Fruit fly (Drosophila melanogaster) whole organism, embryonic: ENCODE results near the gene ClC-a.

ENCODE experiments used
- ATbp ChIP-seq: fragments of 200-800 bp; sonication (Bioruptor generic); optimal IDR thresholded peaks from 2 replicates; lab custom pipeline; 2017; ENCODE audit warnings: missing biosample characterization, mild to moderate bottlenecking, missing genetic modification characterization, missing genetic modification reagents
- B-H1 ChIP-seq: fragments of 200-800 bp; sonication (Bioruptor generic); IDR thresholded peaks from 3 replicates; pipeline ENCODE4 v1.3.6; 2022; ENCODE audit warnings: missing biosample characterization, missing genetic modification characterization
- CG10959 ChIP-seq: fragments of 200-800 bp; sonication (Bioruptor generic); IDR thresholded peaks from 2 replicates; pipeline ENCODE4 v1.3.6; 2022; ENCODE audit warnings: missing biosample characterization, missing genetic modification characterization
- CG11560 ChIP-seq: fragments of 200-800 bp; sonication (Bioruptor generic); IDR thresholded peaks from 3 replicates; pipeline ENCODE4 v1.3.6; 2022; ENCODE audit warnings: missing biosample characterization, missing genetic modification characterization
- CG12659 ChIP-seq: fragments of 200-800 bp; sonication (Bioruptor generic); optimal IDR thresholded peaks from 3 replicates; lab custom pipeline; 2017; ENCODE audit warnings: mild to moderate bottlenecking, missing biosample characterization, missing genetic modification reagents, missing genetic modification characterization
- CG15514 ChIP-seq: fragments of 200-800 bp; sonication (Bioruptor generic); optimal IDR thresholded peaks from 3 replicates; lab custom pipeline; 2017; ENCODE audit warnings: missing biosample characterization, missing genetic modification characterization, mild to moderate bottlenecking, moderate library complexity, missing genetic modification reagents
- CG16813 ChIP-seq: fragments of 200-800 bp; sonication (Bioruptor generic); IDR thresholded peaks from 3 replicates; pipeline ENCODE4 v1.3.6; 2022; ENCODE audit warnings: missing biosample characterization, missing genetic modification characterization; ENCODE audit not compliant: partially characterized antibody
- CG17385 ChIP-seq: fragments of 200-800 bp; sonication (Bioruptor generic); optimal IDR thresholded peaks from 3 replicates; lab custom pipeline; 2018; ENCODE audit warnings: missing biosample characterization, mild to moderate bottlenecking, missing genetic modification characterization
- CG1792 ChIP-seq: fragments of 200-800 bp; sonication (Bioruptor generic); optimal IDR thresholded peaks from 2 replicates; lab custom pipeline; 2016; ENCODE audit warnings: missing biosample characterization, missing genetic modification characterization
- CG18011 ChIP-seq: fragments of 200-800 bp; sonication (Bioruptor generic); optimal IDR thresholded peaks from 2 replicates; lab custom pipeline; 2017; ENCODE audit warnings: missing biosample characterization, missing genetic modification characterization, mild to moderate bottlenecking, moderate library complexity, missing genotype
- CG18599 ChIP-seq: fragments of 200-800 bp; sonication (Bioruptor generic); optimal IDR thresholded peaks from 3 replicates; lab custom pipeline; 2017; ENCODE audit warnings: missing biosample characterization, missing genetic modification characterization, mild to moderate bottlenecking, moderate library complexity, missing genetic modification reagents
- CG2889 ChIP-seq: fragments of 200-800 bp; sonication (Bioruptor generic); IDR thresholded peaks from 3 replicates; pipeline ENCODE4 v1.3.6; 2022; ENCODE audit warnings: missing biosample characterization, missing genetic modification characterization
- CG30431 ChIP-seq: fragments of 200-800 bp; sonication (Bioruptor generic); optimal IDR thresholded peaks from 2 replicates; lab custom pipeline; 2017; ENCODE audit warnings: missing biosample characterization, missing genetic modification characterization
- CG31441 ChIP-seq: fragments of 200-800 bp; sonication (Bioruptor generic); IDR thresholded peaks from 2 replicates; pipeline ENCODE4 v1.3.6; 2022; ENCODE audit warnings: missing biosample characterization, missing genetic modification characterization
- CG32532 ChIP-seq: fragments of 200-800 bp; sonication (Bioruptor generic); IDR thresholded peaks from 2 replicates; pipeline ENCODE4 v1.3.6; 2022; ENCODE audit warnings: missing biosample characterization, missing genetic modification characterization
- CG32772 ChIP-seq: fragments of 200-800 bp; sonication (Bioruptor generic); IDR thresholded peaks from 2 replicates; pipeline ENCODE4 v1.3.6; 2022; ENCODE audit warnings: missing biosample characterization, missing genetic modification characterization
- CG3281 ChIP-seq: fragments of 200-800 bp; sonication (Bioruptor generic); optimal IDR thresholded peaks from 3 replicates; lab custom pipeline; 2017; ENCODE audit warnings: missing biosample characterization, mild to moderate bottlenecking, missing genetic modification characterization
- CG34422 ChIP-seq: fragments of 200-800 bp; sonication (Bioruptor generic); IDR thresholded peaks from 3 replicates; pipeline ENCODE4 v1.3.6; 2022; ENCODE audit warnings: missing biosample characterization, missing genetic modification characterization
- CG4707 ChIP-seq: fragments of 200-800 bp; sonication (Bioruptor generic); optimal IDR thresholded peaks from 2 replicates; lab custom pipeline; 2018; ENCODE audit warnings: missing biosample characterization, mild to moderate bottlenecking, missing genetic modification characterization, moderate library complexity
- CG4730 ChIP-seq: fragments of 200-800 bp; sonication (Bioruptor generic); IDR thresholded peaks from 2 replicates; pipeline ENCODE4 v1.3.6; 2022; ENCODE audit warnings: missing biosample characterization, missing genetic modification characterization
- CG7556 ChIP-seq: fragments of 200-800 bp; sonication (Bioruptor generic); optimal IDR thresholded peaks from 2 replicates; lab custom pipeline; 2017; ENCODE audit warnings: missing biosample characterization, mild to moderate bottlenecking, missing genetic modification characterization
- CG8281 ChIP-seq: fragments of 200-800 bp; sonication (Bioruptor generic); optimal IDR thresholded peaks from 2 replicates; lab custom pipeline; 2018; ENCODE audit warnings: missing biosample characterization, mild to moderate bottlenecking, missing genetic modification characterization, moderate library complexity
- Ets65A ChIP-seq: fragments of 200-800 bp; sonication (Bioruptor generic); peaks from one replicate; lab custom pipeline; 2016; ENCODE audit warnings: missing biosample characterization, missing genetic modification characterization
- Lpt ChIP-seq: fragments of >200 bp; optimal IDR thresholded peaks from 2 replicates; lab custom pipeline; 2018; ENCODE audit warnings: missing biosample characterization, missing genetic modification characterization
- NFAT ChIP-seq: fragments of 200-800 bp; sonication (Bioruptor generic); IDR thresholded peaks from 2 replicates; pipeline ENCODE4 v1.3.6; 2022; ENCODE audit warnings: missing biosample characterization, missing genetic modification characterization
- Scr ChIP-seq: fragments of 200-800 bp; sonication (Bioruptor generic); IDR thresholded peaks from 2 replicates; pipeline ENCODE4 v1.3.6; 2022; ENCODE audit warnings: missing biosample characterization, missing genetic modification characterization; ENCODE audit not compliant: partially characterized antibody
- Sin3A ChIP-seq: fragments of >200 bp; optimal IDR thresholded peaks from 2 replicates; lab custom pipeline; 2018
- Six4 ChIP-seq: fragments of 200-800 bp; sonication (Bioruptor generic); optimal IDR thresholded peaks from 2 replicates; lab custom pipeline; 2016; ENCODE audit warnings: missing biosample characterization, missing genetic modification characterization
- Trl ChIP-seq, 3 experiments: fragments of >200 bp in 2 of 3; fragments of 200-800 bp in 1 of 3; sonication (Bioruptor generic) in 1 of 3; optimal IDR thresholded peaks; 2 replicates in 1 of 3; 3 replicates in 2 of 3; lab custom pipeline; 2016 to 2017; ENCODE audit warnings: missing biosample characterization in 1 of 3, missing genetic modification characterization in 1 of 3
- Usf ChIP-seq: fragments of 200-800 bp; sonication (Bioruptor generic); optimal IDR thresholded peaks from 2 replicates; lab custom pipeline; 2017; ENCODE audit warnings: missing genotype, missing biosample characterization, missing genetic modification characterization
- ab ChIP-seq: fragments of 200-800 bp; sonication (Bioruptor generic); optimal IDR thresholded peaks from 2 replicates; lab custom pipeline; 2016; ENCODE audit warnings: missing biosample characterization, missing genetic modification characterization
- al ChIP-seq: fragments of 200-800 bp; sonication (Bioruptor generic); IDR thresholded peaks from 2 replicates; pipeline ENCODE4 v1.3.6; 2022; ENCODE audit warnings: missing biosample characterization, missing genetic modification characterization
- ara ChIP-seq: fragments of 200-800 bp; sonication (Bioruptor generic); IDR thresholded peaks from 2 replicates; pipeline ENCODE4 v1.3.6; 2022; ENCODE audit warnings: missing biosample characterization, missing genetic modification characterization
- ase ChIP-seq: fragments of 200-800 bp; sonication (Bioruptor generic); IDR thresholded peaks from 3 replicates; pipeline ENCODE4 v1.3.6; 2022; ENCODE audit warnings: missing biosample characterization, missing genetic modification characterization
- ato ChIP-seq: fragments of 200-800 bp; sonication (Bioruptor generic); IDR thresholded peaks from 2 replicates; pipeline ENCODE4 v1.3.6; 2022; ENCODE audit warnings: missing biosample characterization, missing genetic modification characterization; ENCODE audit not compliant: partially characterized antibody
- cas ChIP-seq: fragments of 200-800 bp; sonication (Bioruptor generic); IDR thresholded peaks from 2 replicates; pipeline ENCODE4 v1.3.6; 2022; ENCODE audit warnings: missing biosample characterization, missing genetic modification characterization
- ems ChIP-seq: fragments of 200-800 bp; sonication (Bioruptor generic); optimal IDR thresholded peaks from 3 replicates; lab custom pipeline; 2016; ENCODE audit warnings: missing biosample characterization, missing genetic modification characterization
- fru ChIP-seq: fragments of >200 bp; optimal IDR thresholded peaks from 2 replicates; lab custom pipeline; 2017
- gce ChIP-seq: fragments of 200-800 bp; sonication (Bioruptor generic); IDR thresholded peaks from 3 replicates; pipeline ENCODE4 v1.3.6; 2022; ENCODE audit warnings: missing biosample characterization, missing genetic modification characterization
- inv ChIP-seq: fragments of 200-800 bp; sonication (Bioruptor generic); IDR thresholded peaks from 2 replicates; pipeline ENCODE4 v1.3.6; 2022; ENCODE audit warnings: missing biosample characterization, missing genetic modification characterization; ENCODE audit not compliant: partially characterized antibody
- lab ChIP-seq: fragments of 200-800 bp; sonication (Bioruptor generic); optimal IDR thresholded peaks from 3 replicates; lab custom pipeline; 2017; ENCODE audit warnings: missing biosample characterization, missing genetic modification characterization, mild to moderate bottlenecking, moderate library complexity, missing genetic modification reagents
- luna ChIP-seq: fragments of 200-800 bp; sonication (Bioruptor generic); optimal IDR thresholded peaks from 2 replicates; lab custom pipeline; 2016; ENCODE audit warnings: missing biosample characterization, missing genetic modification characterization
- p53 ChIP-seq: fragments of 200-800 bp; sonication (Bioruptor generic); optimal IDR thresholded peaks from 2 replicates; lab custom pipeline; 2016; ENCODE audit warnings: missing biosample characterization, missing genetic modification characterization
- pfk ChIP-seq: fragments of 200-800 bp; sonication (Bioruptor generic); optimal IDR thresholded peaks from 2 replicates; lab custom pipeline; 2018; ENCODE audit warnings: missing biosample characterization, mild to moderate bottlenecking, missing genetic modification characterization, moderate library complexity
- seq ChIP-seq: fragments of 200-800 bp; sonication (Bioruptor generic); IDR thresholded peaks from 2 replicates; pipeline ENCODE4 v1.3.6; 2022; ENCODE audit warnings: missing biosample characterization, missing genetic modification characterization
- sima ChIP-seq: fragments of 200-800 bp; sonication (Bioruptor generic); optimal IDR thresholded peaks from 2 replicates; lab custom pipeline; 2016; ENCODE audit warnings: missing biosample characterization, missing genetic modification characterization
- sug ChIP-seq: fragments of 200-800 bp; optimal IDR thresholded peaks from 2 replicates; lab custom pipeline; 2019; ENCODE audit warnings: missing biosample characterization, mild to moderate bottlenecking, missing genetic modification characterization, moderate library complexity
- usp ChIP-seq: fragments of >200 bp; optimal IDR thresholded peaks from 2 replicates; lab custom pipeline; 2017; ENCODE audit warnings: missing biosample characterization, missing genetic modification characterization
- vvl ChIP-seq: fragments of 200-800 bp; sonication (Bioruptor generic); IDR thresholded peaks from 2 replicates; pipeline ENCODE4 v1.3.6; 2022; ENCODE audit warnings: missing biosample characterization, missing genetic modification characterization

Gene ClC-a

DNA sequence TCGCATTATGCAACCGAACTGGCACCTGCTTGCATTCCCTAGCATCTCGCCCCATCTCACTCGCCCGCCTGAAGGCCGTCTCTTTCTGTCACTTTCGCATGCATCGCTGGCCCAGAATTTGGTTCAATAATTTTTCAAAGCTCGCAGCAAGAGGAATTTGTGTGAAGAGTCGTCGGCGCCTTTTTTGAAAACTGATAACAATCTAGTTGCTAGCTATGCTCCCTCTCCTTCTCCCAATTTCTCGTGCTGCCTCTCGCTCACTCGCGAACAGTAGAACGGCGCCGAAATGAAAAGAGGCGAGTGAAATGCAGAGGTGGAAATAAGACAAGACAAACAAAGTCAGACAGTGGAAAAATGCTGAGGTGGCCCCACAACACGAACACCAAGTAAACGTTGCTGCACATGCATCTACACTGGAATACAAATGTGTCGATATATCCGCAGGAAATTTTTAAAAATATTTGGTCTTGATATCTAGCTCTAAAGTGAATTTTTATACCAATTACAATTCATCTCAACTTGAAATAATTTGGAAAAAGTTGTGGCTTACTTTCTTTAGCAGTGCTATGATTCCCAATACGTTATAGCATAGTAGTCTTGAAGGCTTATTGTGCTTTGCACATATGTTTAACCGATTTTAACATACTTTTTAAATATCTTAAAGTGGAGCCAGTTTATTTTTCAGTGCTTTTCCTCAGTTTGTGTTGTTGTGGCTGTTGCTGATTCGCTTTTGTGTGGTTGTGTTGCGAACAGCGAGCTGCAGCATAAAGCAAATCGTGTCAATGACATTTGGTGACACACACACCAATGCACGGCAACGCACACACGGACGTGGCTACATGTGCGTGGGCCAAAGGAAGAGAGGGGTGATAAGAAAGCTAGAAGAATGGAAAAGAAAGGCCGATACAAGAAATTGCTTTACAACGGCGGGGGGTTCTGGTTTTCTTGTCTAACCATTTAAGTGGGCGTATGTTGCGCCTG lies 38.2 kb upstream of the ClC-a start (continued):
- no peak for TF ChIP-seq usp (GFP tag; lab: Kevin White, UChicago)
- no peak for TF ChIP-seq cas (GFP tag; lab: Robert Waterston, UW)
- no peak for TF ChIP-seq Trl (optimal IDR thresholded peaks at IDR 0.05; lab: Kevin White, UChicago)
- TF ChIP-seq Trl (GFP tag; optimal IDR thresholded peaks at IDR 0.05; lab: Kevin White, UChicago) = peak; percentile 75
- peak; percentile 91 for TF ChIP-seq Ets65A
- TF ChIP-seq CG18011 (GFP tag; lab: Kevin White, UChicago) = peak; percentile 7
- TF ChIP-seq CG3281 (GFP tag; lab: Kevin White, UChicago) = no peak
- 0 out of 3 replicates have a peak, but pooled peaks have one; percentile 6 for TF ChIP-seq gce (GFP tag; lab: Robert Waterston, UW)
- TF ChIP-seq Six4 (GFP tag; lab: Kevin White, UChicago) = peak; percentile 62
- peak; percentile 52 for TF ChIP-seq CG18599 (GFP tag; lab: Kevin White, UChicago)
- peak; percentile 87 for TF ChIP-seq CG7556 (GFP tag; lab: Kevin White, UChicago)
- no peak for TF ChIP-seq Scr (GFP tag; lab: Robert Waterston, UW)
- TF ChIP-seq sug (tag; lab: Kevin White, UChicago) = peak; percentile 46
- peak; percentile 78 for TF ChIP-seq ara (GFP tag; lab: Robert Waterston, UW)
- TF ChIP-seq lab (GFP tag; lab: Kevin White, UChicago) = peak; percentile 12
- no peak for TF ChIP-seq fru (lab: Kevin White, UChicago)
- peak; percentile 5 for TF ChIP-seq CG8281 (tag; lab: Kevin White, UChicago)
- TF ChIP-seq al (GFP tag; lab: Robert Waterston, UW) = no peak
- peak; percentile 23; the same call in 1 of the 3 replicates for TF ChIP-seq B-H1 (GFP tag; lab: Robert Waterston, UW)
- no peak for TF ChIP-seq CG11560 (tag; lab: Robert Waterston, UW)
- TF ChIP-seq ase = peak; percentile 62; the same call in 1 of the 3 replicates
- no peak for TF ChIP-seq pfk (GFP tag; lab: Kevin White, UChicago)
- no peak for TF ChIP-seq CG15514
- TF ChIP-seq ato (GFP tag; lab: Robert Waterston, UW) = no peak
- TF ChIP-seq CG4730 (GFP tag; lab: Robert Waterston, UW) = peak; percentile 39; the same call in 1 of the 2 replicates
- no peak for TF ChIP-seq NFAT
- TF ChIP-seq Usf (GFP tag; lab: Kevin White, UChicago) = peak; percentile 49
- peak; percentile 92 for TF ChIP-seq CG31441 (GFP tag; lab: Robert Waterston, UW)
- no peak for TF ChIP-seq inv (GFP tag; lab: Robert Waterston, UW)
- TF ChIP-seq CG12659 (GFP tag; lab: Kevin White, UChicago) = peak; percentile 65
- peak; percentile 68 for TF ChIP-seq vvl (GFP tag; lab: Robert Waterston, UW)
- peak; percentile 94 for TF ChIP-seq ATbp (GFP tag; lab: Kevin White, UChicago)
- no peak for TF ChIP-seq CG32532
- peak; percentile 74 for TF ChIP-seq ems (GFP tag; lab: Kevin White, UChicago)
- peak; percentile 71 for TF ChIP-seq CG4707 (GFP tag; lab: Kevin White, UChicago)
- TF ChIP-seq p53 = no peak
- peak; percentile 74 for TF ChIP-seq CG17385 (GFP tag; lab: Kevin White, UChicago)
- peak; percentile 79 for TF ChIP-seq CG32772 (GFP tag; lab: Robert Waterston, UW)
- no peak for TF ChIP-seq CG2889 (GFP tag; lab: Robert Waterston, UW)
- no peak for TF ChIP-seq CG16813 (GFP tag; lab: Robert Waterston, UW)
- TF ChIP-seq CG30431 (GFP tag; lab: Kevin White, UChicago) = peak; percentile 79
- no peak for TF ChIP-seq CG10959
- no peak for TF ChIP-seq seq (GFP tag; lab: Robert Waterston, UW)
- TF ChIP-seq Sin3A (lab: Kevin White, UChicago) = no peak
- TF ChIP-seq CG1792 (GFP tag; lab: Kevin White, UChicago) = peak; percentile 53
- no peak for TF ChIP-seq ab (GFP tag; lab: Kevin White, UChicago)
- TF ChIP-seq Lpt (GFP tag; lab: Kevin White, UChicago) = no peak
- no peak for TF ChIP-seq luna (GFP tag; lab: Kevin White, UChicago)
- TF ChIP-seq CG34422 = peak; percentile 75; the same call in 2 of the 3 replicates
- TF ChIP-seq sima (GFP tag; lab: Kevin White, UChicago) = peak; percentile 9
